Fruit fly (Drosophila melanogaster): ENCODE data around the gene PGRP-SB1.

DNA sequence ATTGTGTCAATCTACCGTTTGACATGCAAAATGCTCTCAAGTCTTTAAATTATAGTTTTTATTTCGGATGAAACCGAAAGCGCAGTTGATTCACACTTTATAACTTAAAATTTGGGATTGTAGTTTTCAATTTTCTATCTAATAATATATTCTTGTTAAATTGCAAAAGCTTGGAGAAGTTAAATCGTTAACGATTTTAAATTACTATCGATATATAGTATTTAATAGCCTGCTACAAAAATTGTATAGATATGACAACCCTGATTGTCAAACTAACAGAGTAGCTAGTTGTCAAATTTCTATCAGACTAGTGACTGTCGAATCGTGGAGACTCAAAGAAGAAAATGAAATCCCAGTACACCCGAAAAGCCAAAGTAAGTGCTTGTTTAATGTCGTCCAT, 23.1 kb downstream of the PGRP-SB1 start, which contains the start of gene CG9692:
- TF ChIP-seq CG8478 (optimal IDR thresholded peaks at IDR 0.05) (no peak), CTCF (optimal IDR thresholded peaks at IDR 0.05) (no peak)
